Fruit fly (Drosophila melanogaster) whole organism, embryonic: Measurements from ENCODE around the gene CG10208.

ENCODE experiments used
- Antp ChIP-seq: fragments of 200-800 bp; sonication (Bioruptor generic); optimal IDR thresholded peaks from 3 replicates; lab custom pipeline; 2016; ENCODE audit warnings: missing biosample characterization, missing genetic modification characterization
- Awh ChIP-seq: fragments of 200-800 bp; sonication (Bioruptor generic); IDR thresholded peaks from 2 replicates; pipeline ENCODE4, ENCODE4 v1.3.6; 2022; ENCODE audit warnings: missing biosample characterization, missing genetic modification characterization
- Bgb ChIP-seq: fragments of 200-800 bp; sonication (Bioruptor generic); IDR thresholded peaks from 2 replicates; pipeline ENCODE4 v1.3.6; 2022; ENCODE audit warnings: missing biosample characterization, missing genetic modification characterization; ENCODE audit not compliant: partially characterized antibody
- CG1024 ChIP-seq: fragments of 200-800 bp; sonication (Bioruptor generic); IDR thresholded peaks from 2 replicates; pipeline ENCODE4 v1.3.6; 2022; ENCODE audit warnings: missing biosample characterization, missing genetic modification characterization
- CG1233 ChIP-seq: fragments of 200-800 bp; sonication (Bioruptor generic); optimal IDR thresholded peaks from 4 replicates; lab custom pipeline; 2018; ENCODE audit warnings: missing biosample characterization, mild to moderate bottlenecking, missing genetic modification characterization
- CG13296 ChIP-seq: fragments of 200-800 bp; sonication (Bioruptor generic); optimal IDR thresholded peaks from 3 replicates; lab custom pipeline; 2018; ENCODE audit warnings: missing biosample characterization, mild to moderate bottlenecking, missing genetic modification characterization
- CG14014 ChIP-seq: fragments of 200-800 bp; sonication (Bioruptor generic); IDR thresholded peaks from 2 replicates; pipeline ENCODE4 v1.3.6; 2022; ENCODE audit warnings: missing biosample characterization, missing genetic modification characterization
- CG14441 ChIP-seq: fragments of 200-800 bp; sonication (Bioruptor generic); IDR thresholded peaks from 2 replicates; pipeline ENCODE4 v1.3.6; 2022; ENCODE audit warnings: missing biosample characterization, missing genetic modification characterization
- CG15479 ChIP-seq: fragments of 200-800 bp; sonication (Bioruptor generic); optimal IDR thresholded peaks from 3 replicates; lab custom pipeline; 2019; ENCODE audit warnings: missing biosample characterization, mild to moderate bottlenecking, missing genetic modification characterization, moderate library complexity
- CG17385 ChIP-seq: fragments of 200-800 bp; sonication (Bioruptor generic); optimal IDR thresholded peaks from 3 replicates; lab custom pipeline; 2018; ENCODE audit warnings: missing biosample characterization, mild to moderate bottlenecking, missing genetic modification characterization
- CG17802 ChIP-seq: fragments of 200-800 bp; sonication (Bioruptor generic); optimal IDR thresholded peaks from 2 replicates; lab custom pipeline; 2018; ENCODE audit warnings: missing biosample characterization, mild to moderate bottlenecking, missing genetic modification characterization, moderate library complexity
- CG2678 ChIP-seq: fragments of 200-800 bp; sonication (Bioruptor generic); optimal IDR thresholded peaks from 3 replicates; lab custom pipeline; 2019; ENCODE audit warnings: missing biosample characterization, mild to moderate bottlenecking, missing genetic modification characterization, moderate library complexity
- CG30403 ChIP-seq: fragments of 200-800 bp; sonication (Bioruptor generic); optimal IDR thresholded peaks from 3 replicates; lab custom pipeline; 2016; ENCODE audit warnings: missing biosample characterization, missing genetic modification characterization
- CG34422 ChIP-seq: fragments of 200-800 bp; sonication (Bioruptor generic); IDR thresholded peaks from 3 replicates; pipeline ENCODE4 v1.3.6; 2022; ENCODE audit warnings: missing biosample characterization, missing genetic modification characterization
- CG4424 ChIP-seq: fragments of 200-800 bp; sonication (Bioruptor generic); optimal IDR thresholded peaks from 3 replicates; lab custom pipeline; 2016; ENCODE audit warnings: missing biosample characterization, missing genetic modification characterization
- CG7556 ChIP-seq: fragments of 200-800 bp; sonication (Bioruptor generic); optimal IDR thresholded peaks from 2 replicates; lab custom pipeline; 2017; ENCODE audit warnings: missing biosample characterization, mild to moderate bottlenecking, missing genetic modification characterization
- CG8765 ChIP-seq: fragments of 200-800 bp; sonication (Bioruptor generic); IDR thresholded peaks from 2 replicates; pipeline ENCODE4 v1.3.6; 2022; ENCODE audit warnings: missing biosample characterization, missing genetic modification characterization
- CG8924 ChIP-seq: fragments of 200-800 bp; optimal IDR thresholded peaks from 3 replicates; lab custom pipeline; 2019; ENCODE audit warnings: missing biosample characterization, mild to moderate bottlenecking, missing genetic modification characterization, moderate library complexity
- CG9215 ChIP-seq: fragments of 200-800 bp; sonication (Bioruptor generic); IDR thresholded peaks from 2 replicates; pipeline ENCODE4 v1.3.6; 2022; ENCODE audit warnings: missing biosample characterization, missing genetic modification characterization
- Dref ChIP-seq: fragments of 200-800 bp; sonication (Bioruptor generic); IDR thresholded peaks from 2 replicates; pipeline ENCODE4 v1.3.6; 2022; ENCODE audit warnings: missing biosample characterization, missing genetic modification characterization
- E2f2 ChIP-seq: fragments of 200-800 bp; sonication (Bioruptor generic); IDR thresholded peaks from 2 replicates; pipeline ENCODE4 v1.3.6; 2022; ENCODE audit warnings: missing biosample characterization, missing genetic modification characterization
- H15 ChIP-seq: fragments of 200-800 bp; sonication (Bioruptor generic); IDR thresholded peaks from 3 replicates; pipeline ENCODE4 v1.3.6; 2022; ENCODE audit warnings: missing biosample characterization, missing genetic modification characterization
- HLH54F ChIP-seq: fragments of 200-800 bp; sonication (Bioruptor generic); optimal IDR thresholded peaks from 3 replicates; lab custom pipeline; 2016; ENCODE audit warnings: missing biosample characterization, missing genetic modification characterization
- HLHmδ ChIP-seq: fragments of 200-800 bp; sonication (Bioruptor generic); optimal IDR thresholded peaks from 2 replicates; lab custom pipeline; 2018; ENCODE audit warnings: missing biosample characterization, mild to moderate bottlenecking, missing genetic modification characterization, moderate library complexity
- HmgD ChIP-seq: fragments of 200-800 bp; sonication (Bioruptor generic); optimal IDR thresholded peaks from 3 replicates; lab custom pipeline; 2016; ENCODE audit warnings: missing biosample characterization, missing genetic modification characterization
- Hr78 ChIP-seq, 2 experiments: fragments of 200-800 bp in 1 of 2; fragments of >200 bp in 1 of 2; sonication (Bioruptor generic) in 1 of 2; optimal IDR thresholded peaks; 2 replicates each; lab custom pipeline; 2017 to 2019; ENCODE audit warnings: missing biosample characterization in 2 of 2, missing genetic modification characterization in 2 of 2, mild to moderate bottlenecking in 1 of 2, moderate library complexity in 1 of 2
- Kr ChIP-seq: fragments of 200-800 bp; sonication (Bioruptor generic); optimal IDR thresholded peaks from 2 replicates; lab custom pipeline; 2017; ENCODE audit warnings: missing biosample characterization, mild to moderate bottlenecking, missing genetic modification characterization
- MESR4 ChIP-seq: fragments of 200-800 bp; sonication (Bioruptor generic); optimal IDR thresholded peaks from 2 replicates; lab custom pipeline; 2018; ENCODE audit warnings: missing biosample characterization, mild to moderate bottlenecking, missing genetic modification characterization, moderate library complexity
- Rfx ChIP-seq: fragments of 200-800 bp; sonication (Bioruptor generic); IDR thresholded peaks from 2 replicates; pipeline ENCODE4 v1.3.6; 2022; ENCODE audit warnings: missing biosample characterization, missing genetic modification characterization
- Side ChIP-seq: fragments of 200-800 bp; sonication (Bioruptor generic); optimal IDR thresholded peaks from 2 replicates; lab custom pipeline; 2016; ENCODE audit warnings: missing biosample characterization, missing genetic modification characterization
- Vsx1 ChIP-seq: fragments of 200-800 bp; sonication (Bioruptor generic); optimal IDR thresholded peaks from 2 replicates; lab custom pipeline; 2017; ENCODE audit warnings: missing biosample characterization, mild to moderate bottlenecking, missing genetic modification characterization, missing genetic modification reagents
- ab ChIP-seq: fragments of 200-800 bp; sonication (Bioruptor generic); optimal IDR thresholded peaks from 2 replicates; lab custom pipeline; 2016; ENCODE audit warnings: missing biosample characterization, missing genetic modification characterization
- ac ChIP-seq: fragments of 200-800 bp; sonication (Bioruptor generic); optimal IDR thresholded peaks from 3 replicates; lab custom pipeline; 2017; ENCODE audit warnings: missing biosample characterization, mild to moderate bottlenecking, missing genetic modification characterization
- ase ChIP-seq: fragments of 200-800 bp; sonication (Bioruptor generic); IDR thresholded peaks from 3 replicates; pipeline ENCODE4 v1.3.6; 2022; ENCODE audit warnings: missing biosample characterization, missing genetic modification characterization
- chif ChIP-seq, 2 experiments: fragments of 200-800 bp; sonication (Bioruptor generic); optimal IDR thresholded peaks; 3 replicates each; lab custom pipeline; 2016; ENCODE audit warnings: missing biosample characterization in 2 of 2, missing genetic modification characterization in 2 of 2
- chn ChIP-seq: fragments of 200-800 bp; sonication (Bioruptor generic); optimal IDR thresholded peaks from 2 replicates; lab custom pipeline; 2016; ENCODE audit warnings: missing biosample characterization, missing genetic modification characterization
- crp ChIP-seq, 2 experiments: fragments of 200-800 bp; sonication (Bioruptor generic); optimal IDR thresholded peaks; 2 replicates in 1 of 2; 3 replicates in 1 of 2; lab custom pipeline; 2017; ENCODE audit warnings: missing biosample characterization in 2 of 2, missing genetic modification characterization in 2 of 2, mild to moderate bottlenecking in 1 of 2, moderate library complexity in 1 of 2
- dmrt99B ChIP-seq: fragments of 200-800 bp; sonication (Bioruptor generic); optimal IDR thresholded peaks from 2 replicates; lab custom pipeline; 2018; ENCODE audit warnings: missing biosample characterization, mild to moderate bottlenecking, missing genetic modification characterization, moderate library complexity
- fd3F ChIP-seq: fragments of 200-800 bp; sonication (Bioruptor generic); optimal IDR thresholded peaks from 2 replicates; lab custom pipeline; 2018; ENCODE audit warnings: missing biosample characterization, mild to moderate bottlenecking, missing genetic modification characterization, moderate library complexity
- gfzf ChIP-seq: fragments of 200-800 bp; sonication (Bioruptor generic); optimal IDR thresholded peaks from 2 replicates; lab custom pipeline; 2016; ENCODE audit warnings: missing biosample characterization, mild to moderate bottlenecking, missing genetic modification characterization, moderate library complexity
- ind ChIP-seq: fragments of 200-800 bp; sonication (Bioruptor generic); optimal IDR thresholded peaks from 3 replicates; lab custom pipeline; 2016; ENCODE audit warnings: missing biosample characterization, missing genetic modification characterization
- insv ChIP-seq, 2 experiments: fragments of 200-800 bp; sonication (Bioruptor generic); optimal IDR thresholded peaks; 3 replicates each; lab custom pipeline; 2016 to 2018; ENCODE audit warnings: missing biosample characterization in 2 of 2, missing genetic modification characterization in 2 of 2
- jigr1 ChIP-seq: fragments of 200-800 bp; sonication (Bioruptor generic); IDR thresholded peaks from 3 replicates; pipeline ENCODE4 v1.3.6; 2022; ENCODE audit warnings: missing biosample characterization, missing genetic modification characterization
- kni ChIP-seq: fragments of 200-800 bp; sonication (Bioruptor generic); optimal IDR thresholded peaks from 3 replicates; lab custom pipeline; 2017; ENCODE audit warnings: mild to moderate bottlenecking, missing biosample characterization, missing genetic modification reagents, missing genetic modification characterization
- luna ChIP-seq: fragments of 200-800 bp; sonication (Bioruptor generic); optimal IDR thresholded peaks from 2 replicates; lab custom pipeline; 2016; ENCODE audit warnings: missing biosample characterization, missing genetic modification characterization
- odd ChIP-seq: fragments of 200-800 bp; sonication (Bioruptor generic); optimal IDR thresholded peaks from 2 replicates; lab custom pipeline; 2017; ENCODE audit warnings: missing biosample characterization, mild to moderate bottlenecking, missing genetic modification characterization
- pnt ChIP-seq: fragments of 200-800 bp; sonication (Bioruptor generic); optimal IDR thresholded peaks from 3 replicates; lab custom pipeline; 2016; ENCODE audit warnings: missing biosample characterization, missing genetic modification characterization
- ranshi ChIP-seq: fragments of 200-800 bp; sonication (Bioruptor generic); IDR thresholded peaks from 2 replicates; pipeline ENCODE4 v1.3.6; 2022; ENCODE audit warnings: missing biosample characterization, missing genetic modification characterization
- sima ChIP-seq: fragments of 200-800 bp; sonication (Bioruptor generic); optimal IDR thresholded peaks from 2 replicates; lab custom pipeline; 2016; ENCODE audit warnings: missing biosample characterization, missing genetic modification characterization
- slp2 ChIP-seq: fragments of 200-800 bp; sonication (Bioruptor generic); optimal IDR thresholded peaks from 2 replicates; lab custom pipeline; 2016; ENCODE audit warnings: missing biosample characterization, missing genetic modification characterization
- sob ChIP-seq: fragments of 200-800 bp; sonication (Bioruptor generic); IDR thresholded peaks from 2 replicates; pipeline ENCODE4 v1.3.6; 2022; ENCODE audit warnings: missing biosample characterization, missing genetic modification characterization

CG10208 gene

DNA sequence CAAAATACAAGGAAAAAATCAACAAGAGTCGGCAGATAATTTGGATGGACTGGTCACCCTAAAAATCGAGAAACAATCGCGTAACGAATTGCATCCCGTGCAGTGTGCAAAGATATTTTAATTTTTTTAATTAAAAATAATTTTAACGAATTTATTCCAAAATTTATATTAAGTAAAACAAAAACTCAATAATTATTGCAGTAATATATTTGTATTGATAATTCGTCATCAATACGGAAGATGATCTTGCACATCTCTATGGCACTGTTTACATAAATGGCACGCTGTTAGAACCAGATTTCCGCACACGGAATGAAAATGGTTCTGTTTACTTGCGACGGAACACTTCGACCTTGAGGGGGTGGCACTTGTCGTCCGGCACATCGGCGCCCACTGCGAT is 1.1 kb downstream of the CG10208 start, which contains the start of gene tst (continued):
- TF ChIP-seq slp2 (GFP tag; lab: Kevin White, UChicago) (peak; percentile 12), luna (no peak), Antp (GFP tag; lab: Kevin White, UChicago) (peak; percentile 25), crp (GFP tag; optimal IDR thresholded peaks at IDR 0.05; lab: Kevin White, UChicago) (peak in 1 of 2 experiments; percentile 33), CG1233 (GFP tag; lab: Kevin White, UChicago) (peak; percentile 86), chn (peak; percentile 63), Vsx1 (peak; percentile 83), sob (GFP tag; lab: Robert Waterston, UW) (peak; percentile 99), CG17802 (tag; lab: Kevin White, UChicago) (peak; percentile 72), ab (GFP tag; lab: Kevin White, UChicago) (no peak), sima (no peak), odd (GFP tag; lab: Kevin White, UChicago) (no peak), CG1024 (GFP tag; lab: Robert Waterston, UW) (peak; percentile 86), CG2678 (tag; lab: Kevin White, UChicago) (peak; percentile 93), CG8765 (peak; percentile 93), HLHmδ (GFP tag; lab: Kevin White, UChicago) (no peak), CG13296 (GFP tag; lab: Kevin White, UChicago) (peak; percentile 92), Kr (GFP tag; lab: Kevin White, UChicago) (no peak), E2f2 (GFP tag; lab: Robert Waterston, UW) (peak; percentile 76), Side (GFP tag; lab: Kevin White, UChicago) (no peak), MESR4 (GFP tag; lab: Kevin White, UChicago) (peak; percentile 36), gfzf (peak; percentile 16), jigr1 (GFP tag; lab: Robert Waterston, UW) (peak; percentile 92), Rfx (GFP tag; lab: Robert Waterston, UW) (peak; percentile 98), ranshi (GFP tag; lab: Robert Waterston, UW) (peak; percentile 97), chif (GFP tag; optimal IDR thresholded peaks at IDR 0.05; lab: Kevin White, UChicago) (peak in 1 of 2 experiments; percentile 55), ase (peak; percentile 96), HLH54F (GFP tag; lab: Kevin White, UChicago) (peak; percentile 53), insv (GFP tag; optimal IDR thresholded peaks at IDR 0.05; lab: Kevin White, UChicago) (peak in 1 of 2 experiments; percentile 36), CG8924 (tag; lab: Kevin White, UChicago) (peak; percentile 93), CG7556 (GFP tag; lab: Kevin White, UChicago) (peak; percentile 89), HmgD (no peak), CG15479 (GFP tag; lab: Kevin White, UChicago) (no peak), CG17385 (GFP tag; lab: Kevin White, UChicago) (peak; percentile 84), fd3F (GFP tag; lab: Kevin White, UChicago) (peak; percentile 88), CG14441 (GFP tag; lab: Robert Waterston, UW) (peak; percentile 98), ac (GFP tag; lab: Kevin White, UChicago) (peak; percentile 42), CG30403 (GFP tag; lab: Kevin White, UChicago) (peak; percentile 94), H15 (GFP tag; lab: Robert Waterston, UW) (peak; percentile 97), Hr78 (GFP tag; optimal IDR thresholded peaks at IDR 0.05; lab: Kevin White, UChicago) (no peak), dmrt99B (tag; lab: Kevin White, UChicago) (peak; percentile 90), CG4424 (GFP tag; lab: Kevin White, UChicago) (peak; percentile 93), Dref (GFP tag; lab: Robert Waterston, UW) (peak; percentile 46), kni (GFP tag; lab: Kevin White, UChicago) (peak; percentile 7), pnt (GFP tag; lab: Kevin White, UChicago) (peak; percentile 53), Awh (GFP tag; lab: Robert Waterston, UW) (peak; percentile 91), Bgb (GFP tag; lab: Robert Waterston, UW) (0 out of 2 replicates have a peak, but pooled peaks have one; percentile 9), CG9215 (peak; percentile 96), CG14014 (GFP tag; lab: Robert Waterston, UW) (peak; percentile 96), CG34422 (peak; percentile 98), ind (GFP tag; lab: Kevin White, UChicago) (peak; percentile 94)
